Fruit fly (Drosophila melanogaster) S2 (cell line): ENCODE results near the gene CG31601.

Experiments
- CG8478 ChIP-seq: fragments of >200 bp; optimal IDR thresholded peaks from 2 replicates; lab custom pipeline; 2018
- CTCF ChIP-seq, 2 experiments: fragments of >200 bp; optimal IDR thresholded peaks; 2 replicates each; lab custom pipeline; 2018

- TF ChIP-seq CTCF (optimal IDR thresholded peaks at IDR 0.05; lab: Kevin White, UChicago) (no peak), CG8478 (no peak)
These were observed 35.7 kb upstream of the CG31601 start, which contains the start of gene ttm3 for dm6 chr2L:22079332-22079731.
